Worm (Caenorhabditis elegans) whole organism, young adult: ENCODE results near the gene nhr-60.
A peak's percentile ranks its signal among the peaks of the same experiment; 100 is the strongest.
"Not testable (repeated sequence)": the region's sequence is repeated elsewhere in the genome, so short reads cannot be mapped to it uniquely, and the experiment has no call there.

Source experiments
- B0336.3 ChIP-seq: fragments of 200-800 bp; sonication (Bioruptor generic); IDR thresholded peaks from 2 replicates; pipeline ENCODE4 v1.3.6; 2022; ENCODE audit warnings: missing genetic modification characterization, missing compliant biosample characterization
- C06A6.2 ChIP-seq: fragments of 200-800 bp; sonication (Bioruptor generic); conservative IDR thresholded peaks from 2 replicates; pipeline ENCODE4 v1.3.6; 2022; ENCODE audit warnings: missing genetic modification characterization, missing compliant biosample characterization
- F33H1.4 ChIP-seq: fragments of 200-800 bp; sonication (Bioruptor generic); IDR thresholded peaks from 2 replicates; pipeline ENCODE4 v1.3.6; 2022; ENCODE audit warnings: missing genetic modification reagents, missing genetic modification characterization, missing compliant biosample characterization
- F39B2.1 ChIP-seq: fragments of 200-800 bp; sonication (Bioruptor generic); IDR thresholded peaks from 2 replicates; pipeline ENCODE4 v1.3.6; 2022; ENCODE audit warnings: missing genetic modification reagents, missing genetic modification characterization, missing compliant biosample characterization
- K11D2.4 ChIP-seq: fragments of 200-800 bp; sonication (Bioruptor generic); IDR thresholded peaks from 2 replicates; pipeline ENCODE4 v1.3.6; 2022; ENCODE audit warnings: missing genetic modification reagents, missing genetic modification characterization, missing compliant biosample characterization
- Y53F4B.3 ChIP-seq: fragments of 200-800 bp; sonication (Bioruptor generic); IDR thresholded peaks from 2 replicates; pipeline ENCODE4 v1.3.6; 2022; ENCODE audit warnings: missing genetic modification reagents, missing genetic modification characterization, missing compliant biosample characterization
- akir-1 ChIP-seq: fragments of 200-800 bp; sonication (Bioruptor generic); optimal IDR thresholded peaks from 2 replicates; lab custom pipeline; 2018; ENCODE audit warnings: mild to moderate bottlenecking, missing genetic modification characterization, moderate library complexity, missing compliant biosample characterization
- aptf-3 ChIP-seq: fragments of 200-800 bp; sonication (Bioruptor generic); IDR thresholded peaks from 2 replicates; pipeline ENCODE4 v1.3.6; 2022; ENCODE audit warnings: missing genetic modification characterization, missing compliant biosample characterization
- atf-7 ChIP-seq: sonication (generic microtip); optimal IDR thresholded peaks from 2 replicates; lab custom pipeline; 2017; ENCODE audit warnings: mild to moderate bottlenecking, missing genetic modification characterization, missing compliant biosample characterization
- attf-5 ChIP-seq: fragments of 200-800 bp; sonication (Bioruptor generic); optimal IDR thresholded peaks from 2 replicates; lab custom pipeline; 2018; ENCODE audit warnings: mild to moderate bottlenecking, missing genetic modification characterization, missing compliant biosample characterization
- bed-2 ChIP-seq: fragments of 200-800 bp; sonication (Bioruptor generic); IDR thresholded peaks from 2 replicates; pipeline ENCODE4 v1.3.6; 2022; ENCODE audit warnings: missing genetic modification reagents, missing genetic modification characterization, missing compliant biosample characterization
- cebp-2 ChIP-seq: fragments of 200-800 bp; sonication (Bioruptor generic); IDR thresholded peaks from 2 replicates; pipeline ENCODE4 v1.3.6; 2022; ENCODE audit warnings: missing genetic modification characterization, missing compliant biosample characterization
- ceh-27 ChIP-seq: fragments of 200-800 bp; sonication (Bioruptor generic); optimal IDR thresholded peaks from 2 replicates; lab custom pipeline; 2018; ENCODE audit warnings: mild to moderate bottlenecking, missing genetic modification characterization, moderate library complexity, missing compliant biosample characterization
- efl-1 ChIP-seq: fragments of 150-350 bp; optimal IDR thresholded peaks from 2 replicates; lab custom pipeline; 2014; ENCODE audit warnings: missing biosample characterization, missing genetic modification reagents, missing genetic modification characterization
- ets-4 ChIP-seq: fragments of 200-800 bp; sonication (Bioruptor generic); optimal IDR thresholded peaks from 2 replicates; lab custom pipeline; 2018; ENCODE audit warnings: mild to moderate bottlenecking, missing genetic modification characterization, missing compliant biosample characterization
- hlh-26 ChIP-seq: fragments of 200-800 bp; sonication (Bioruptor generic); conservative IDR thresholded peaks from 2 replicates; pipeline ENCODE4 v1.3.6; 2022; ENCODE audit warnings: missing genetic modification reagents, missing genetic modification characterization, missing compliant biosample characterization
- hmg-20 ChIP-seq: fragments of 200-800 bp; sonication (Bioruptor generic); IDR thresholded peaks from 2 replicates; pipeline ENCODE4 v1.3.6; 2022; ENCODE audit warnings: missing genetic modification reagents, missing genetic modification characterization, missing compliant biosample characterization
- lin-26 ChIP-seq: fragments of 200-800 bp; sonication (Bioruptor generic); IDR thresholded peaks from 2 replicates; pipeline ENCODE4 v1.3.6; 2022; ENCODE audit warnings: missing genetic modification reagents, missing genetic modification characterization, missing compliant biosample characterization
- lin-35 ChIP-seq, 3 experiments: fragments of 150-350 bp in 2 of 3; sonication (generic microtip) in 1 of 3; optimal IDR thresholded peaks; 2 replicates each; lab custom pipeline; 2014 to 2018; ENCODE audit warnings: missing biosample characterization in 3 of 3, missing genetic modification characterization in 3 of 3, missing genetic modification reagents in 3 of 3
- lsy-27 ChIP-seq: sonication (generic microtip); optimal IDR thresholded peaks from 2 replicates; lab custom pipeline; 2017; ENCODE audit warnings: missing genetic modification characterization, mild to moderate bottlenecking, missing compliant biosample characterization, antibody characterized with exemption, missing genotype, borderline replicate concordance; ENCODE audit not compliant: insufficient read depth
- madf-6 ChIP-seq: fragments of 200-800 bp; sonication (Bioruptor generic); IDR thresholded peaks from 2 replicates; pipeline ENCODE4 v1.3.6; 2022; ENCODE audit warnings: missing genetic modification reagents, missing genetic modification characterization, missing compliant biosample characterization
- mcd-1 ChIP-seq: fragments of 200-800 bp; sonication (Bioruptor generic); IDR thresholded peaks from 2 replicates; pipeline ENCODE4 v1.3.6; 2022; ENCODE audit warnings: missing genetic modification reagents, missing genetic modification characterization, missing compliant biosample characterization
- nhr-120 ChIP-seq: fragments of 200-800 bp; sonication (Bioruptor generic); IDR thresholded peaks from 2 replicates; pipeline ENCODE4 v1.3.6; 2022; ENCODE audit warnings: missing genetic modification characterization, missing compliant biosample characterization
- nhr-179 ChIP-seq: sonication (generic microtip); optimal IDR thresholded peaks from 2 replicates; lab custom pipeline; 2016; ENCODE audit warnings: mild to moderate bottlenecking, missing genetic modification characterization, missing compliant biosample characterization
- rpc-1 ChIP-seq, 2 experiments: fragments of 150-350 bp in 1 of 2; sonication (generic microtip) in 1 of 2; optimal IDR thresholded peaks; 2 replicates each; lab custom pipeline; 2014 to 2018; ENCODE audit warnings: missing biosample characterization in 1 of 2, missing genetic modification characterization in 1 of 2, missing genetic modification reagents in 1 of 2, missing genotype in 1 of 2
- snpc-1.1 ChIP-seq: sonication (generic microtip); optimal IDR thresholded peaks from 2 replicates; lab custom pipeline; 2017; ENCODE audit warnings: missing genetic modification characterization, mild to moderate bottlenecking, missing compliant biosample characterization, antibody characterized with exemption, moderate library complexity, missing genotype, missing genetic modification reagents; ENCODE audit not compliant: insufficient read depth
- snpc-3.4 ChIP-seq: sonication (generic microtip); optimal IDR thresholded peaks from 2 replicates; lab custom pipeline; 2017; ENCODE audit warnings: missing genetic modification characterization, mild to moderate bottlenecking, missing compliant biosample characterization, antibody characterized with exemption, moderate library complexity, missing genotype, missing genetic modification reagents
- tlf-1 ChIP-seq: fragments of 200-800 bp; sonication (Bioruptor generic); optimal IDR thresholded peaks from 2 replicates; lab custom pipeline; 2018; ENCODE audit warnings: mild to moderate bottlenecking, missing genetic modification characterization, missing compliant biosample characterization
- unc-130 ChIP-seq: sonication (generic microtip); optimal IDR thresholded peaks from 2 replicates; lab custom pipeline; 2016; ENCODE audit warnings: missing genetic modification reagents, missing genetic modification characterization, missing compliant biosample characterization
- xnd-1 ChIP-seq: sonication (generic microtip); optimal IDR thresholded peaks from 2 replicates; lab custom pipeline; 2016; ENCODE audit warnings: missing genotype, missing genetic modification reagents, missing genetic modification characterization, missing compliant biosample characterization
- ztf-18 ChIP-seq: sonication (generic microtip); optimal IDR thresholded peaks from 2 replicates; lab custom pipeline; 2016; ENCODE audit warnings: missing genotype, mild to moderate bottlenecking, missing genetic modification characterization, missing compliant biosample characterization
- ztf-25 ChIP-seq: fragments of 200-800 bp; sonication (Bioruptor generic); IDR thresholded peaks from 2 replicates; pipeline ENCODE4 v1.3.6; 2022; ENCODE audit warnings: missing genetic modification reagents, missing genetic modification characterization, missing compliant biosample characterization
- ztf-26 ChIP-seq: sonication (generic microtip); optimal IDR thresholded peaks from 2 replicates; lab custom pipeline; 2017; ENCODE audit warnings: missing genetic modification characterization, missing compliant biosample characterization
- ztf-3 ChIP-seq: fragments of 200-800 bp; sonication (Bioruptor generic); optimal IDR thresholded peaks from 2 replicates; lab custom pipeline; 2018; ENCODE audit warnings: mild to moderate bottlenecking, missing genetic modification characterization, missing compliant biosample characterization

nhr-60 gene

ce11 chrV:15766122-15766594, 6.9 kb downstream of the nhr-60 start, which contains the start of the genes haf-3 and F57A10.2 (continued):
- no peak for TF ChIP-seq Y53F4B.3 (GFP tag; lab: Robert Waterston, UW)
- no peak for TF ChIP-seq ztf-3 (GFP tag; lab: Kevin White, UChicago)
- TF ChIP-seq rpc-1 (optimal IDR thresholded peaks at IDR 0.05; lab: Kevin White, UChicago): no peak
- TF ChIP-seq rpc-1 (tag; optimal IDR thresholded peaks at IDR 0.05; lab: Kevin White, UChicago): no peak
- no peak for TF ChIP-seq cebp-2 (GFP tag; lab: Robert Waterston, UW)
- TF ChIP-seq ztf-18 (tag; lab: Kevin White, UChicago): peak; percentile 98

DNA sequence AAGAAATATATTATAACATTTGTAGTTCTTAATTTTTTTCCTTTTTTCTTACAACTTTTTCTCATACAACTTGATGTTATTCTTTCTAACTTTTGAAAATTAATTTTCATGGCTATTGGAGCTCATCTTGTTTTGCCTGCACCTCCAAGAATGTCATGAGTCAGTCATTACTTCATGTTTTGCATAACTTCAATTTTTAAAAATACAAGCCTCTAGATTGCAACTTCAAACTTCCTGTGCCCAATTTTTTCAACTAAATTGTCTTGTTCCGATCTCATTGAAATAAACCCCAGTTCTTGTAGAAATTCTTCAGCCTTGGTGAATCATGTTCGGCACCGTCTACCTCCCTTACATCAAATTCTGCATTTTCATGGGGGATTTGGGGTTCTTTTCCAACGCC, 14.6 kb downstream of the nhr-60 start, which contains the start of gene str-9:
TSS of gene str-9 (plus strand) at position 301 of the 400 bp plus-strand sequence.
- TF ChIP-seq nhr-179 (tag; lab: Kevin White, UChicago): no peak
- no peak for TF ChIP-seq ztf-25
- no peak for TF ChIP-seq hlh-26 (GFP tag; lab: Robert Waterston, UW)
- TF ChIP-seq lsy-27: no peak
- no peak for TF ChIP-seq unc-130 (GFP tag; lab: Kevin White, UChicago)
- TF ChIP-seq snpc-1.1 (tag; lab: Kevin White, UChicago): no peak
- TF ChIP-seq madf-6 (GFP tag; lab: Robert Waterston, UW): no peak
- TF ChIP-seq hmg-20 (GFP tag; lab: Robert Waterston, UW): no peak
- no peak for TF ChIP-seq B0336.3
- TF ChIP-seq F39B2.1 (GFP tag; lab: Robert Waterston, UW): no peak
- TF ChIP-seq xnd-1 (tag; lab: Kevin White, UChicago): no peak
- TF ChIP-seq ztf-26 (tag; lab: Kevin White, UChicago): no peak
- no peak for TF ChIP-seq C06A6.2 (GFP tag; lab: Robert Waterston, UW)
- TF ChIP-seq mcd-1 (GFP tag; lab: Robert Waterston, UW): no peak
- no peak for TF ChIP-seq lin-26 (GFP tag; lab: Robert Waterston, UW)
- TF ChIP-seq tlf-1 (GFP tag; lab: Kevin White, UChicago): no peak
- no peak for TF ChIP-seq rpc-1 (optimal IDR thresholded peaks at IDR 0.05; lab: Kevin White, UChicago)
- no peak for TF ChIP-seq rpc-1 (tag; optimal IDR thresholded peaks at IDR 0.05; lab: Kevin White, UChicago)
- no peak for TF ChIP-seq cebp-2 (GFP tag; lab: Robert Waterston, UW)
- TF ChIP-seq, all 124 proteins: peak for 0

ce11 chrV:15757645-15758044, 15.4 kb downstream of the nhr-60 start:
- TF ChIP-seq ets-4 (GFP tag; lab: Kevin White, UChicago) (no peak), lin-35 (GFP tag; optimal IDR thresholded peaks at IDR 0.05; lab: Kevin White, UChicago) (no peak), snpc-3.4 (tag; lab: Kevin White, UChicago) (no peak), ceh-27 (GFP tag; lab: Kevin White, UChicago) (no peak), atf-7 (tag; lab: Kevin White, UChicago) (no peak), attf-5 (GFP tag; lab: Kevin White, UChicago) (no peak), F39B2.1 (GFP tag; lab: Robert Waterston, UW) (no peak), efl-1 (GFP tag; lab: Kevin White, UChicago) (no peak), F33H1.4 (no peak), bed-2 (GFP tag; lab: Robert Waterston, UW) (no peak), aptf-3 (GFP tag; lab: Robert Waterston, UW) (no peak)

ce11 chrV:15754731-15755130, 18.3 kb downstream of the nhr-60 start, which contains the start of gene str-8:
Gene str-8 (plus strand): TSS chrV:15755031.
- not testable (repeated sequence) for TF ChIP-seq akir-1 (GFP tag; lab: Kevin White, UChicago); nhr-120 (GFP tag; lab: Robert Waterston, UW); K11D2.4 (GFP tag; lab: Robert Waterston, UW)
